Fruit fly (Drosophila melanogaster) whole organism, embryonic: ENCODE results near the gene CG13309.
A peak's percentile ranks its signal among the peaks of the same experiment; 100 is the strongest.

ENCODE experiments used
- ATbp ChIP-seq: fragments of 200-800 bp; sonication (Bioruptor generic); optimal IDR thresholded peaks from 2 replicates; lab custom pipeline; 2017; ENCODE audit warnings: missing biosample characterization, mild to moderate bottlenecking, missing genetic modification characterization, missing genetic modification reagents
- Ada2b ChIP-seq: fragments of 200-800 bp; sonication (Bioruptor generic); IDR thresholded peaks from 2 replicates; pipeline ENCODE4 v1.3.6; 2022; ENCODE audit warnings: missing biosample characterization, missing genetic modification characterization
- CG10462 ChIP-seq: fragments of 200-800 bp; sonication (Bioruptor generic); optimal IDR thresholded peaks from 2 replicates; lab custom pipeline; 2016; ENCODE audit warnings: missing biosample characterization, missing genetic modification characterization
- CG11398 ChIP-seq: fragments of 200-800 bp; sonication (Bioruptor generic); optimal IDR thresholded peaks from 2 replicates; lab custom pipeline; 2016; ENCODE audit warnings: missing biosample characterization, missing genetic modification characterization
- CG13287 ChIP-seq: fragments of 200-800 bp; sonication (Bioruptor generic); IDR thresholded peaks from 2 replicates; pipeline ENCODE4 v1.3.6; 2022; ENCODE audit warnings: missing biosample characterization, missing genetic modification characterization; ENCODE audit not compliant: partially characterized antibody
- CG13424 ChIP-seq: fragments of 200-800 bp; sonication (Bioruptor generic); optimal IDR thresholded peaks from 2 replicates; lab custom pipeline; 2019; ENCODE audit warnings: missing biosample characterization, mild to moderate bottlenecking, missing genetic modification characterization, moderate library complexity
- CG13624 ChIP-seq: fragments of 200-800 bp; sonication (Bioruptor generic); optimal IDR thresholded peaks from 2 replicates; lab custom pipeline; 2016; ENCODE audit warnings: missing biosample characterization, missing genetic modification characterization
- CG17385 ChIP-seq: fragments of 200-800 bp; sonication (Bioruptor generic); optimal IDR thresholded peaks from 3 replicates; lab custom pipeline; 2018; ENCODE audit warnings: missing biosample characterization, mild to moderate bottlenecking, missing genetic modification characterization
- CG17802 ChIP-seq: fragments of 200-800 bp; sonication (Bioruptor generic); optimal IDR thresholded peaks from 2 replicates; lab custom pipeline; 2018; ENCODE audit warnings: missing biosample characterization, mild to moderate bottlenecking, missing genetic modification characterization, moderate library complexity
- CG18262 ChIP-seq: fragments of 200-800 bp; optimal IDR thresholded peaks from 3 replicates; lab custom pipeline; 2019; ENCODE audit warnings: missing biosample characterization, mild to moderate bottlenecking, missing genetic modification characterization, moderate library complexity
- CG32532 ChIP-seq: fragments of 200-800 bp; sonication (Bioruptor generic); IDR thresholded peaks from 2 replicates; pipeline ENCODE4 v1.3.6; 2022; ENCODE audit warnings: missing biosample characterization, missing genetic modification characterization
- CG33213 ChIP-seq: fragments of 200-800 bp; sonication (Bioruptor generic); optimal IDR thresholded peaks from 3 replicates; lab custom pipeline; 2016; ENCODE audit warnings: missing biosample characterization, missing genetic modification characterization
- CG34376 ChIP-seq: fragments of 200-800 bp; sonication (Bioruptor generic); optimal IDR thresholded peaks from 2 replicates; lab custom pipeline; 2018; ENCODE audit warnings: missing biosample characterization, mild to moderate bottlenecking, missing genetic modification characterization
- CG4707 ChIP-seq: fragments of 200-800 bp; sonication (Bioruptor generic); optimal IDR thresholded peaks from 2 replicates; lab custom pipeline; 2018; ENCODE audit warnings: missing biosample characterization, mild to moderate bottlenecking, missing genetic modification characterization, moderate library complexity
- CG6791 ChIP-seq: fragments of 200-800 bp; sonication (Bioruptor generic); IDR thresholded peaks from 3 replicates; pipeline ENCODE4 v1.3.6; 2022; ENCODE audit warnings: missing biosample characterization, missing genetic modification characterization; ENCODE audit not compliant: partially characterized antibody
- CG7963 ChIP-seq: fragments of 200-800 bp; sonication (Bioruptor generic); IDR thresholded peaks from 3 replicates; pipeline ENCODE4 v1.3.6; 2022; ENCODE audit warnings: missing biosample characterization, missing genetic modification characterization; ENCODE audit not compliant: partially characterized antibody
- CG8388 ChIP-seq: fragments of 200-800 bp; sonication (Bioruptor generic); optimal IDR thresholded peaks from 2 replicates; lab custom pipeline; 2019; ENCODE audit warnings: missing biosample characterization, mild to moderate bottlenecking, missing genetic modification characterization, moderate library complexity
- CG9727 ChIP-seq: fragments of 200-800 bp; sonication (Bioruptor generic); optimal IDR thresholded peaks from 3 replicates; lab custom pipeline; 2017; ENCODE audit warnings: missing biosample characterization, mild to moderate bottlenecking, missing genetic modification characterization
- CG9817 ChIP-seq: fragments of 200-800 bp; sonication (Bioruptor generic); optimal IDR thresholded peaks from 2 replicates; lab custom pipeline; 2018; ENCODE audit warnings: missing biosample characterization, mild to moderate bottlenecking, missing genetic modification characterization, moderate library complexity
- D19B ChIP-seq: fragments of 200-800 bp; sonication (Bioruptor generic); optimal IDR thresholded peaks from 2 replicates; lab custom pipeline; 2017; ENCODE audit warnings: missing biosample characterization, mild to moderate bottlenecking, missing genetic modification characterization
- Dfd ChIP-seq, 2 experiments: fragments of >200 bp; optimal IDR thresholded peaks; 2 replicates each; lab custom pipeline; 2017; ENCODE audit warnings: missing biosample characterization in 2 of 2, missing genetic modification characterization in 2 of 2
- Dll ChIP-seq: fragments of 200-800 bp; sonication (Bioruptor generic); IDR thresholded peaks from 4 replicates; pipeline ENCODE4 v1.3.6; 2022; ENCODE audit warnings: missing biosample characterization, missing genetic modification characterization; ENCODE audit not compliant: partially characterized antibody
- Drgx ChIP-seq: fragments of 200-800 bp; sonication (Bioruptor generic); IDR thresholded peaks from 2 replicates; pipeline ENCODE4 v1.3.6; 2022; ENCODE audit warnings: missing biosample characterization, missing genetic modification characterization
- Fer1 ChIP-seq: fragments of 200-800 bp; sonication (Bioruptor generic); optimal IDR thresholded peaks from 2 replicates; lab custom pipeline; 2017; ENCODE audit warnings: missing biosample characterization, mild to moderate bottlenecking, missing genetic modification characterization
- Gug ChIP-seq: fragments of 200-800 bp; sonication (Bioruptor generic); IDR thresholded peaks from 4 replicates; pipeline ENCODE4 v1.3.6; 2022; ENCODE audit warnings: missing biosample characterization, missing genetic modification characterization
- MTF-1 ChIP-seq: fragments of 200-800 bp; sonication (Bioruptor generic); optimal IDR thresholded peaks from 2 replicates; lab custom pipeline; 2018; ENCODE audit warnings: missing biosample characterization, mild to moderate bottlenecking, missing genetic modification characterization, borderline replicate concordance
- Meics ChIP-seq: fragments of 200-800 bp; sonication (Bioruptor generic); optimal IDR thresholded peaks from 2 replicates; lab custom pipeline; 2017; ENCODE audit warnings: missing biosample characterization, mild to moderate bottlenecking, missing genetic modification characterization
- Nf-YC ChIP-seq: fragments of 200-800 bp; optimal IDR thresholded peaks from 3 replicates; lab custom pipeline; 2019; ENCODE audit warnings: missing biosample characterization, mild to moderate bottlenecking, missing genetic modification characterization, moderate library complexity
- Scr ChIP-seq: fragments of 200-800 bp; sonication (Bioruptor generic); IDR thresholded peaks from 2 replicates; pipeline ENCODE4 v1.3.6; 2022; ENCODE audit warnings: missing biosample characterization, missing genetic modification characterization; ENCODE audit not compliant: partially characterized antibody
- Sin3A ChIP-seq: fragments of >200 bp; optimal IDR thresholded peaks from 2 replicates; lab custom pipeline; 2018
- Tbp ChIP-seq: fragments of >200 bp; optimal IDR thresholded peaks from 2 replicates; lab custom pipeline; 2018; ENCODE audit warnings: missing biosample characterization, missing genetic modification characterization
- ara ChIP-seq: fragments of 200-800 bp; sonication (Bioruptor generic); IDR thresholded peaks from 2 replicates; pipeline ENCODE4 v1.3.6; 2022; ENCODE audit warnings: missing biosample characterization, missing genetic modification characterization
- br ChIP-seq: fragments of >200 bp; optimal IDR thresholded peaks from 2 replicates; lab custom pipeline; 2017
- dysf ChIP-seq: fragments of 200-800 bp; sonication (Bioruptor generic); IDR thresholded peaks from 3 replicates; pipeline ENCODE4 v1.3.6; 2022; ENCODE audit warnings: missing biosample characterization, missing genetic modification characterization
- eve ChIP-seq, 2 experiments: fragments of >200 bp; optimal IDR thresholded peaks; 2 replicates each; lab custom pipeline; 2017; ENCODE audit warnings: missing biosample characterization in 2 of 2, missing genetic modification characterization in 2 of 2
- fd96Cb ChIP-seq: fragments of 200-800 bp; sonication (Bioruptor generic); optimal IDR thresholded peaks from 2 replicates; lab custom pipeline; 2018; ENCODE audit warnings: missing biosample characterization, mild to moderate bottlenecking, missing genetic modification characterization, moderate library complexity
- gro ChIP-seq: fragments of 200-800 bp; sonication (Bioruptor generic); optimal IDR thresholded peaks from 2 replicates; lab custom pipeline; 2016; ENCODE audit warnings: missing biosample characterization, missing genetic modification characterization
- h ChIP-seq: fragments of >200 bp; optimal IDR thresholded peaks from 2 replicates; lab custom pipeline; 2017
- ham ChIP-seq: fragments of 200-800 bp; sonication (Bioruptor generic); IDR thresholded peaks from 2 replicates; pipeline ENCODE4 v1.3.6; 2022; ENCODE audit warnings: missing biosample characterization, missing genetic modification characterization
- ind ChIP-seq: fragments of 200-800 bp; sonication (Bioruptor generic); optimal IDR thresholded peaks from 3 replicates; lab custom pipeline; 2016; ENCODE audit warnings: missing biosample characterization, missing genetic modification characterization
- jumu ChIP-seq: fragments of 200-800 bp; sonication (Bioruptor generic); optimal IDR thresholded peaks from 3 replicates; lab custom pipeline; 2016; ENCODE audit warnings: missing biosample characterization, missing genetic modification characterization
- lmd ChIP-seq: fragments of 200-800 bp; sonication (Bioruptor generic); IDR thresholded peaks from 2 replicates; pipeline ENCODE4 v1.3.6; 2022; ENCODE audit warnings: missing biosample characterization, missing genetic modification characterization
- odd ChIP-seq: fragments of 200-800 bp; sonication (Bioruptor generic); optimal IDR thresholded peaks from 2 replicates; lab custom pipeline; 2017; ENCODE audit warnings: missing biosample characterization, mild to moderate bottlenecking, missing genetic modification characterization
- otp ChIP-seq: fragments of 200-800 bp; sonication (Bioruptor generic); IDR thresholded peaks from 3 replicates; pipeline ENCODE4, ENCODE4 v1.3.6; 2022; ENCODE audit warnings: missing biosample characterization, missing genetic modification characterization
- ranshi ChIP-seq: fragments of 200-800 bp; sonication (Bioruptor generic); IDR thresholded peaks from 2 replicates; pipeline ENCODE4 v1.3.6; 2022; ENCODE audit warnings: missing biosample characterization, missing genetic modification characterization
- salm ChIP-seq: fragments of 200-800 bp; sonication (Bioruptor generic); optimal IDR thresholded peaks from 2 replicates; lab custom pipeline; 2018; ENCODE audit warnings: missing biosample characterization, mild to moderate bottlenecking, missing genetic modification characterization
- stc ChIP-seq: fragments of 200-800 bp; sonication (Bioruptor generic); IDR thresholded peaks from 2 replicates; pipeline ENCODE4 v1.3.6; 2022; ENCODE audit warnings: missing biosample characterization, missing genetic modification characterization
- trh ChIP-seq: fragments of 200-800 bp; sonication (Bioruptor generic); optimal IDR thresholded peaks from 2 replicates; lab custom pipeline; 2016; ENCODE audit warnings: missing biosample characterization, missing genetic modification characterization
- ttk ChIP-seq: fragments of 200-800 bp; sonication (Bioruptor generic); IDR thresholded peaks from 2 replicates; pipeline ENCODE4 v2.1.2; 2022; ENCODE audit warnings: missing biosample characterization, missing genetic modification characterization
- tup ChIP-seq: fragments of 200-800 bp; sonication (Bioruptor generic); optimal IDR thresholded peaks from 2 replicates; lab custom pipeline; 2016; ENCODE audit warnings: missing biosample characterization, mild to moderate bottlenecking, missing genetic modification characterization, moderate library complexity
- twi ChIP-seq: fragments of 200-800 bp; optimal IDR thresholded peaks from 2 replicates; lab custom pipeline; 2019; ENCODE audit warnings: missing biosample characterization, mild to moderate bottlenecking, missing genetic modification characterization, moderate library complexity
- vfl ChIP-seq: fragments of 200-800 bp; sonication (Bioruptor generic); optimal IDR thresholded peaks from 2 replicates; lab custom pipeline; 2016; ENCODE audit warnings: missing biosample characterization, missing genetic modification characterization

Gene CG13309

dm6 chr3L:8763037-8763454, 47.1 kb upstream of the CG13309 start (continued):
- TF ChIP-seq CG13287 (GFP tag; lab: Robert Waterston, UW), result peak; percentile 56
- no peak for TF ChIP-seq CG6791
- no peak for TF ChIP-seq br (lab: Kevin White, UChicago)
- peak; percentile 45 for TF ChIP-seq CG9817 (tag; lab: Kevin White, UChicago)
- TF ChIP-seq ranshi (GFP tag; lab: Robert Waterston, UW), result 0 out of 2 replicates have a peak, but pooled peaks have one; percentile 33
- TF ChIP-seq gro (GFP tag; lab: Kevin White, UChicago), result no peak
- peak; percentile 66 for TF ChIP-seq lmd
- TF ChIP-seq Meics (GFP tag; lab: Kevin White, UChicago), result peak; percentile 12
- TF ChIP-seq vfl (GFP tag; lab: Kevin White, UChicago), result no peak
- TF ChIP-seq ttk, result peak; percentile 73
- TF ChIP-seq stc (GFP tag; lab: Robert Waterston, UW), result peak; percentile 67; the same call in 1 of the 2 replicates
- TF ChIP-seq CG9727 (GFP tag; lab: Kevin White, UChicago), result no peak
- no peak for TF ChIP-seq MTF-1 (GFP tag; lab: Kevin White, UChicago)
- TF ChIP-seq CG34376 (GFP tag; lab: Kevin White, UChicago), result no peak
- TF ChIP-seq Scr (GFP tag; lab: Robert Waterston, UW), result peak; percentile 59
- peak; percentile 53; the same call in 1 of the 2 replicates for TF ChIP-seq CG32532 (GFP tag; lab: Robert Waterston, UW)
- TF ChIP-seq Gug (GFP tag; lab: Robert Waterston, UW), result peak; percentile 19; the same call in 1 of the 4 replicates
- no peak for TF ChIP-seq CG33213 (GFP tag; lab: Kevin White, UChicago)
- TF ChIP-seq twi, result no peak
- TF ChIP-seq odd, result peak; percentile 26
- peak; percentile 0 for TF ChIP-seq fd96Cb
- peak; percentile 15; the same call in 1 of the 2 replicates for TF ChIP-seq ara (GFP tag; lab: Robert Waterston, UW)
- TF ChIP-seq jumu (GFP tag; lab: Kevin White, UChicago), result peak; percentile 6
- no peak for TF ChIP-seq ham (GFP tag; lab: Robert Waterston, UW)
- TF ChIP-seq CG17385 (GFP tag; lab: Kevin White, UChicago), result peak; percentile 54
- no peak for TF ChIP-seq CG7963 (GFP tag; lab: Robert Waterston, UW)
- TF ChIP-seq CG8388 (GFP tag; lab: Kevin White, UChicago), result no peak
- no peak for TF ChIP-seq Dfd (GFP tag; optimal IDR thresholded peaks at IDR 0.05; lab: Kevin White, UChicago)
- TF ChIP-seq tup (GFP tag; lab: Kevin White, UChicago), result no peak
- peak; percentile 17 for TF ChIP-seq CG11398 (GFP tag; lab: Kevin White, UChicago)
- TF ChIP-seq Fer1 (GFP tag; lab: Kevin White, UChicago), result no peak
- peak; percentile 75 for TF ChIP-seq dysf (GFP tag; lab: Robert Waterston, UW)
- TF ChIP-seq CG13424 (tag; lab: Kevin White, UChicago), result peak; percentile 49
- no peak for TF ChIP-seq CG4707
- 0 out of 4 replicates have a peak, but pooled peaks have one; percentile 46 for TF ChIP-seq Dll (GFP tag; lab: Robert Waterston, UW)
- TF ChIP-seq eve (GFP tag; optimal IDR thresholded peaks at IDR 0.05; lab: Kevin White, UChicago), result no peak
- no peak for TF ChIP-seq trh (GFP tag; lab: Kevin White, UChicago)
- peak; percentile 39; the same call in 1 of the 2 replicates for TF ChIP-seq Drgx (GFP tag; lab: Robert Waterston, UW)
- no peak for TF ChIP-seq Ada2b (GFP tag; lab: Robert Waterston, UW)
- TF ChIP-seq CG13624 (GFP tag; lab: Kevin White, UChicago), result no peak
- no peak for TF ChIP-seq otp (GFP tag; lab: Robert Waterston, UW)
- no peak for TF ChIP-seq Tbp (GFP tag; lab: Kevin White, UChicago)
- TF ChIP-seq ATbp, result peak; percentile 42
- TF ChIP-seq CG17802 (tag; lab: Kevin White, UChicago), result no peak
- TF ChIP-seq Sin3A (lab: Kevin White, UChicago), result no peak
- TF ChIP-seq D19B, result peak; percentile 70
- peak; percentile 1 for TF ChIP-seq CG18262 (tag; lab: Kevin White, UChicago)
- TF ChIP-seq h, result no peak
- TF ChIP-seq CG10462, result peak; percentile 14
- TF ChIP-seq ind (GFP tag; lab: Kevin White, UChicago), result no peak
- no peak for TF ChIP-seq Nf-YC
- TF ChIP-seq salm, result no peak
